Worm (Caenorhabditis elegans): Measurements from ENCODE around the gene str-92.
A peak's percentile ranks its signal among the peaks of the same experiment; 100 is the strongest.

The str-92 gene

ce11 chrV:17660003-17660402 is 16.4 kb downstream of the str-92 start, which contains the start of gene dgat-2:
Gene dgat-2, plus strand, starts transcription at chrV:17660303.
- TF ChIP-seq set-16 (GFP tag; IDR thresholded peaks at IDR 0.05) = peak; percentile 66
- TF ChIP-seq pqm-1 (tag; optimal IDR thresholded peaks at IDR 0.05) = no peak
- TF ChIP-seq madf-9 (GFP tag; conservative IDR thresholded peaks at IDR 0.05) = no peak
- no peak for TF ChIP-seq spr-3 (GFP tag; optimal IDR thresholded peaks at IDR 0.05)
- TF ChIP-seq ZK337.2 (GFP tag; IDR thresholded peaks at IDR 0.05) = no peak
- peak; percentile 19 for TF ChIP-seq aha-1 (tag)

ce11 chrV:17659228-17659627 is 17.2 kb downstream of the str-92 start, which contains the start of gene fbxa-108:
Gene fbxa-108, minus strand, starts transcription at chrV:17659385.
- TF ChIP-seq Y48G9A.11 (GFP tag; IDR thresholded peaks at IDR 0.05) (no peak), unc-130 (GFP tag; optimal IDR thresholded peaks at IDR 0.05) (no peak), F44E2.7 (GFP tag; IDR thresholded peaks at IDR 0.05) (no peak), vab-7 (GFP tag; IDR thresholded peaks at IDR 0.05) (no peak), ztf-11 (tag; optimal IDR thresholded peaks at IDR 0.05) (no peak), pqm-1 (tag; optimal IDR thresholded peaks at IDR 0.05) (peak; percentile 97), hlh-11 (tag; optimal IDR thresholded peaks at IDR 0.05) (peak; percentile 89), ceh-62 (tag; optimal IDR thresholded peaks at IDR 0.05) (no peak), zfp-3 (GFP tag; conservative IDR thresholded peaks at IDR 0.05) (no peak), F49E8.2 (tag; optimal IDR thresholded peaks at IDR 0.05; ENCODE audit: borderline replicate concordance) (no peak), mxl-2 (GFP tag; conservative IDR thresholded peaks at IDR 0.05) (peak; percentile 87), mdt-29 (GFP tag; IDR thresholded peaks at IDR 0.05) (no peak), pha-4 (GFP tag; IDR thresholded peaks at IDR 0.05) (no peak; the same call in 1 of the 2 replicates), pha-4 (tag; optimal IDR thresholded peaks at IDR 0.05) (no peak), nhr-102 (tag; optimal IDR thresholded peaks at IDR 0.05) (peak; percentile 78), daf-8 (GFP tag; IDR thresholded peaks at IDR 0.05) (no peak), lsy-2 (tag; optimal IDR thresholded peaks at IDR 0.05) (peak in 1 of 2 experiments; percentile 44), F26F4.8 (GFP tag; conservative IDR thresholded peaks at IDR 0.05) (no peak), php-3 (GFP tag; IDR thresholded peaks at IDR 0.05) (peak; percentile 85), mdl-1 (tag; optimal IDR thresholded peaks at IDR 0.05) (peak in 1 of 2 experiments; percentile 32), hlh-30 (tag; optimal IDR thresholded peaks at IDR 0.05; ENCODE audit: insufficient read depth) (peak; percentile 46), ZK337.2 (GFP tag; IDR thresholded peaks at IDR 0.05) (no peak), mes-2 (tag; optimal IDR thresholded peaks at IDR 0.05; ENCODE audit: poor library complexity, severe bottlenecking) (peak; percentile 43), nhr-28 (tag; optimal IDR thresholded peaks at IDR 0.05) (peak; percentile 94), ZK546.5 (tag; optimal IDR thresholded peaks at IDR 0.05) (no peak), lin-29 (GFP tag; IDR thresholded peaks at IDR 0.05) (no peak), nhr-41 (GFP tag; IDR thresholded peaks at IDR 0.05) (no peak), hif-1 (tag; optimal IDR thresholded peaks at IDR 0.05) (peak; percentile 7 to 45), nhr-25 (tag; optimal IDR thresholded peaks at IDR 0.05; ENCODE audit: borderline replicate concordance, insufficient read depth) (no peak), sdz-12 (GFP tag; optimal IDR thresholded peaks at IDR 0.05) (no peak), R02D3.7 (tag; optimal IDR thresholded peaks at IDR 0.05) (no peak), nhr-6 (tag; optimal IDR thresholded peaks at IDR 0.05) (peak; percentile 66), dve-1 (tag; optimal IDR thresholded peaks at IDR 0.05; ENCODE audit: insufficient read depth) (peak; percentile 93), lin-39 (tag; optimal IDR thresholded peaks at IDR 0.05) (no peak), zag-1 (tag; optimal IDR thresholded peaks at IDR 0.05) (no peak), F10B5.3 (tag; optimal IDR thresholded peaks at IDR 0.05) (no peak), egl-43 (GFP tag; IDR thresholded peaks at IDR 0.05) (no peak), dpl-1 (GFP tag; optimal IDR thresholded peaks at IDR 0.05) (no peak), jun-1 (tag; optimal IDR thresholded peaks at IDR 0.05) (peak; percentile 47), attf-4 (tag; optimal IDR thresholded peaks at IDR 0.05) (no peak), unc-62 (GFP tag; optimal IDR thresholded peaks at IDR 0.05 in 1 of 2) (no peak), unc-62 (tag; optimal IDR thresholded peaks at IDR 0.05) (no peak), D1046.2 (GFP tag; IDR thresholded peaks at IDR 0.05) (no peak), set-16 (GFP tag; IDR thresholded peaks at IDR 0.05) (no peak), ces-1 (GFP tag; optimal IDR thresholded peaks at IDR 0.05) (no peak), lin-1 (GFP tag; IDR thresholded peaks at IDR 0.05) (peak; percentile 75)
